Worm (Caenorhabditis elegans): ENCODE results near the gene C49C3.10.

DNA sequence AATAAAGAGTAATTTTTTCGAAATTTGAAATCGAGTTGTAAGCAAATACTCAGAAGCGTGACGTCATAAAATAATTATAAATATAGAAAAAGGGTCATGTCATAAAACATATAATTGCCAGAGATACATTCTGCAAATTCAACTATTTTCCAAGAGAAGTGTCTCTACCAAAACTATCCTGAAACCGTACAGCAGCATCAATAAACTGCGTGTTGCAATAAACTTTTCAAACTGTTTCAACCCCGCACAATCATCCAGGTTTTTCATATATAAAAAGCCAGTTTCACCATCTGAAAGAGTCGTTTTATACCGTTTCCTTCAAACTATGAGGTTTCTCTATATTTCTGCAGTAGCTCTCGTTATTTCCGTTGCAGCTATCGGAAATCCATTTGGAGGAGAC, 4.7 kb upstream of the C49C3.10 start, which contains the start of gene C49C3.11:
- TF ChIP-seq elt-2 (tag; optimal IDR thresholded peaks at IDR 0.05) (no peak), tbx-2 (tag; optimal IDR thresholded peaks at IDR 0.05) (no peak), nhr-237 (tag; optimal IDR thresholded peaks at IDR 0.05) (no peak), dpl-1 (GFP tag; optimal IDR thresholded peaks at IDR 0.05) (no peak), Y116A8C.19 (tag; optimal IDR thresholded peaks at IDR 0.05; ENCODE audit: borderline replicate concordance) (no peak), nhr-47 (tag; optimal IDR thresholded peaks at IDR 0.05) (no peak), mep-1 (tag; optimal IDR thresholded peaks at IDR 0.05) (no peak), lin-14 (GFP tag; optimal IDR thresholded peaks at IDR 0.05) (no peak), fkh-4 (tag; optimal IDR thresholded peaks at IDR 0.05; ENCODE audit: borderline replicate concordance) (no peak), skn-1 (tag; optimal IDR thresholded peaks at IDR 0.05) (no peak), unc-62 (GFP tag; optimal IDR thresholded peaks at IDR 0.05) (no peak), zag-1 (tag; optimal IDR thresholded peaks at IDR 0.05) (no peak), efl-3 (GFP tag; optimal IDR thresholded peaks at IDR 0.05) (no peak), aha-1 (tag; optimal IDR thresholded peaks at IDR 0.05) (no peak)
